Worm (Caenorhabditis elegans): ENCODE measurements around the gene tsp-16.

tsp-16 gene

DNA sequence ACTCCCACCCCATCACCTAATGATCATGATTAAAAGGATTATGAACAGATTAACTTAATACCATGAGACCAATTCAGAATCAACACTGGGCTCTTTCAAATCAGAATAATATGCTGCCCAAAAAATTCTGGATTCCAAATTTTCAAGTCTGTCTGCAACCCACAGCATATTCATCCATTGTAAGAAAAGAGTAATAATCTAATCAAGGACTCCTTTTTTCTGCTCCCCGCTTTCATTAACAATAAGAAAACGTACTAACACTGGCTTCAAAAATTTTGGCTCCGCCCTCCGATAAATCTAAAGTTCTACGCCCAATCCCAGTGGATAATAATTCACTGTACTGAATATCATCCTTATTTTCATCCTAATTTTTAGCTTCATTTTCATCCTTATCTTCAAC lies 8.2 kb downstream of the tsp-16 start:
- peak; percentile 80 for TF ChIP-seq dsc-1 (tag; optimal IDR thresholded peaks at IDR 0.05)
- TF ChIP-seq jun-1 (tag; optimal IDR thresholded peaks at IDR 0.05) = no peak

DNA sequence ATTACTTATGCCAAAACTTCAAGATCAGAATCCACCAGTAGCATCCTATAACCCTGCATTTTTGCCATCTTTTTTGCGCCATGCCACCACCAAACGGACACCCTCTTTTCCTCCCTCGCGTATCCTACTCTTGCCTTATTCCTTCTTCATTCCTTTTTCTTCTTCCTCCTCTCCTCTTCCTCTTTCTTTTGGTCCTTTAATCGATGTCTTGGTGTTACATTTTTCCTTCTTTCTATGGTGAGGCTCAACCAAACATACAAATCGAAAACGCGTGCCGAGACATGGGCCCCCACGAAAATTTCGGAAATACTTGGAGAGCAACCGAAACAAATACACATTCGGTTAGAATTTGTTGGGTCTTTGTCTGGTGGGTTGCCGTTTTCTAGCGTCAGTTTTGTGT lies 25.1 kb downstream of the tsp-16 start:
- TF ChIP-seq mdl-1 (tag; optimal IDR thresholded peaks at IDR 0.05) (no peak), pax-3 (tag; optimal IDR thresholded peaks at IDR 0.05) (no peak), mep-1 (tag; optimal IDR thresholded peaks at IDR 0.05) (no peak), unc-130 (tag; optimal IDR thresholded peaks at IDR 0.05) (no peak), lin-14 (GFP tag; optimal IDR thresholded peaks at IDR 0.05) (peak; percentile 69), rnt-1 (tag; optimal IDR thresholded peaks at IDR 0.05) (no peak), sox-4 (tag; optimal IDR thresholded peaks at IDR 0.05) (no peak), aha-1 (tag; optimal IDR thresholded peaks at IDR 0.05) (no peak), dsc-1 (tag; optimal IDR thresholded peaks at IDR 0.05) (no peak), lin-13 (GFP tag; optimal IDR thresholded peaks at IDR 0.05) (no peak), egl-27 (tag; optimal IDR thresholded peaks at IDR 0.05) (no peak), fkh-10 (GFP tag; optimal IDR thresholded peaks at IDR 0.05) (no peak), fkh-4 (tag; optimal IDR thresholded peaks at IDR 0.05; ENCODE audit: borderline replicate concordance) (no peak), nhr-77 (tag; optimal IDR thresholded peaks at IDR 0.05) (no peak), xbp-1 (tag; optimal IDR thresholded peaks at IDR 0.05) (no peak), mef-2 (tag; optimal IDR thresholded peaks at IDR 0.05) (no peak), lin-15B (tag; optimal IDR thresholded peaks at IDR 0.05) (no peak), tbx-2 (tag; optimal IDR thresholded peaks at IDR 0.05) (no peak), efl-1 (optimal IDR thresholded peaks at IDR 0.05) (no peak), efl-1 (GFP tag; optimal IDR thresholded peaks at IDR 0.05 in 1 of 2) (peak in 1 of 2 experiments; percentile 83), ceh-82 (tag; optimal IDR thresholded peaks at IDR 0.05) (peak in 1 of 3 experiments; percentile 19), blmp-1 (tag; optimal IDR thresholded peaks at IDR 0.05) (no peak), zip-4 (GFP tag; optimal IDR thresholded peaks at IDR 0.05) (no peak), fos-1 (tag; optimal IDR thresholded peaks at IDR 0.05) (no peak), ceh-90 (tag; optimal IDR thresholded peaks at IDR 0.05) (no peak), dpl-1 (GFP tag; optimal IDR thresholded peaks at IDR 0.05) (no peak)

DNA sequence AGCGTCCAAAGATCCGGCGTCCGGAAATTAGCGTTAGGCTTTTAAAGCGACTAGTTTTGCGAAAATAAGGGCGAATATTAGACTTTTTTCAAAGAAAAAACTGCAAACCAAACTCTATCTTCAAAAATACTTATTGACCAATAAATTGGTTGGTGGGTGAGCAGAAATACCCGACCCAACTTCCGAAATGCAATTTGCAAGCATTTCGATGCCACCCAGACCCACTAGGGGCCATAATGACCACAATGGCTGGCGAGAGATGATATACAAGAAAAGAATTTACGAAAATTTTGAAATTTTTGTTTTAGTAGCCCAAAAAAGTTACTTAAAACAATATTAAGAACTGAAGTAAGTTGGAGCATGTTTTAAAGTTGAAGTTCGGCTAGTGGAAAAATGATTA lies 26.3 kb downstream of the tsp-16 start:
- TF ChIP-seq lin-14 (GFP tag; optimal IDR thresholded peaks at IDR 0.05) (peak; percentile 30), hpl-2 (GFP tag; optimal IDR thresholded peaks at IDR 0.05) (no peak)

DNA sequence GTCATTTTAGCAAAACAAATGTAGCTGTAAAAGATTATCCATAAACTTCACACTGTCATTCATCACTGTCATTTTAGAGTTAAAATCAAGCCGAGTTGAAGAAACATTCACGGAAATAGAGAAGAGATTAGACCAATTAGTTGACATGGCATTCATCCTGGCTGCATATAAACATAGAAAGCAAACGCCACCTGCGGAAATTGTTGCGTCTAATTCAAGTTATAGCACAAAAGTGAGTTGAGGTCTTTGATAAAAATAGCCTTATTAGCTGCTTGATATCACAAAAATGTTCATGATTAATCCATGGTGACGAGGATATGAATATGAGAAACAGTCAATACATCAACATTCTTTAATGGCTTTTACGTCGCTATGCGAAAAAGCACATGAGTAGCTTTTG lies 27.9 kb downstream of the tsp-16 start:
- TF ChIP-seq pax-3 (tag; optimal IDR thresholded peaks at IDR 0.05) (peak; percentile 32), dpl-1 (GFP tag; optimal IDR thresholded peaks at IDR 0.05) (no peak), lsy-2 (tag; optimal IDR thresholded peaks at IDR 0.05) (no peak), xbp-1 (tag; optimal IDR thresholded peaks at IDR 0.05) (no peak), nhr-84 (tag; optimal IDR thresholded peaks at IDR 0.05) (no peak), efl-1 (optimal IDR thresholded peaks at IDR 0.05) (no peak), efl-1 (GFP tag; optimal IDR thresholded peaks at IDR 0.05 in 1 of 2) (peak in 1 of 2 experiments; percentile 49), dsc-1 (tag; optimal IDR thresholded peaks at IDR 0.05) (peak; percentile 90), elt-3 (tag; optimal IDR thresholded peaks at IDR 0.05) (no peak), fkh-8 (tag; optimal IDR thresholded peaks at IDR 0.05) (peak; percentile 40), ceh-82 (tag; optimal IDR thresholded peaks at IDR 0.05) (no peak), grh-1 (GFP tag; IDR thresholded peaks at IDR 0.05) (no peak), Y116A8C.19 (tag; optimal IDR thresholded peaks at IDR 0.05; ENCODE audit: borderline replicate concordance) (no peak)

DNA sequence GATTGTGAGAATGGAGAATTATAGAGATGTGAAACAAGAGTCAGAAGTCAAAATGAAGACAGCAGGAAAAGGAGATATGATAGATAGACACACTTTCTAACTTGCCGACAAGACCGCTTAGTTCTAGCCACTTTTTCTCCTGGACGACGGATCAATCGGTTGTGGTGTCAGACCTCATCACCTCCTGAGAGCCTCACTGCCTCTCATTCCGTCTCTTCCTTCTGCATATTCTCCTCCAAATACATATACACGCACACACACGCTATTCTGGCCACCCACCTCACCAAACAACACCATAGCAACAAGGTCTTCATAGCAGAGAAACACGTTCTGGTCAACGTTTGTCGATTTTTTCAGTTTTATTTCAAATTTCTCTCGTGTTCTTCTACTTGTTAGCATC lies 29.4 kb downstream of the tsp-16 start, which contains the start of gene F01E11.3:
TSS of gene F01E11.3 (plus strand) at position 301 of the 400 bp plus-strand sequence.
- TF ChIP-seq lin-15B (tag; optimal IDR thresholded peaks at IDR 0.05) (no peak), blmp-1 (tag; optimal IDR thresholded peaks at IDR 0.05) (no peak), xbp-1 (tag; optimal IDR thresholded peaks at IDR 0.05) (no peak), jun-1 (tag; optimal IDR thresholded peaks at IDR 0.05) (no peak), ceh-63 (GFP tag; optimal IDR thresholded peaks at IDR 0.05) (no peak), efl-1 (optimal IDR thresholded peaks at IDR 0.05) (no peak), efl-1 (GFP tag; optimal IDR thresholded peaks at IDR 0.05 in 1 of 2) (no peak), pax-3 (tag; optimal IDR thresholded peaks at IDR 0.05) (no peak), zag-1 (tag; optimal IDR thresholded peaks at IDR 0.05) (no peak), lir-3 (tag; optimal IDR thresholded peaks at IDR 0.05; ENCODE audit: poor library complexity) (no peak), fkh-4 (tag; optimal IDR thresholded peaks at IDR 0.05; ENCODE audit: borderline replicate concordance) (no peak), nhr-20 (tag; optimal IDR thresholded peaks at IDR 0.05) (no peak), mef-2 (tag; optimal IDR thresholded peaks at IDR 0.05) (no peak), ceh-82 (tag; optimal IDR thresholded peaks at IDR 0.05) (no peak), ces-1 (GFP tag; optimal IDR thresholded peaks at IDR 0.05) (no peak), snpc-4 (tag; optimal IDR thresholded peaks at IDR 0.05) (no peak), nhr-85 (tag) (no peak), pqm-1 (tag; optimal IDR thresholded peaks at IDR 0.05) (no peak)
